Fruit fly (Drosophila melanogaster): ENCODE measurements around the gene nebu.
A peak's percentile ranks its signal among the peaks of the same experiment; 100 is the strongest.

DNA sequence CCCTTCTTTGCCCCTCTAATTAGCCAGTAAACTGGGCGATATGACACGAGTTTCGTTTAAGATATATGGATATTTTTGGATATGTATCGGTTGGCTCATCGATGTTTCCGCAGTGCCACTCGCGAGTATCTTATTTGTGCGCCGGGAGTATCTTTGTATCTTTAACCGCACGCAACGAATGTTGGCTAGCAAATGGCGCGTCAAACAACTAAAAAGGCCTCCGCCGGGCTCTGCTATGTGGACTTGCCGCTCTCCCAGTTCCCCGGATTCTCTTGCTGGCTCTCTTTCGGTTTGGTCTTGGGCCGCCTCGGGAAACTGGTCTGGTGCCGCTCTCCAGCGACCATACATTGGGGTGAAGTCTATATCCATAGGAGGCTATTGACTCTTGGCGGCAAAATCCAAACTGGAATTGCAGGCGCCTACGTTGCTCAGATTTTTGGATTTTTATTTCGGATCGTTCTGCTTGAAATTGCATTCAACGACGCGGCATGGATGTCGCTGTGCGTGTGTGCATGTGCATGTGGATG, 10.5 kb downstream of the nebu start:
- TF ChIP-seq CG4496 (GFP tag; IDR thresholded peaks at IDR 0.05) = peak; percentile 55; the same call in 2 of the 3 replicates
- TF ChIP-seq Ets98B (GFP tag; IDR thresholded peaks at IDR 0.05) = peak; percentile 61; the same call in 1 of the 2 replicates
- no peak for TF ChIP-seq rn (GFP tag; IDR thresholded peaks at IDR 0.05)
- no peak for TF ChIP-seq D1 (tag; optimal IDR thresholded peaks at IDR 0.05)
- TF ChIP-seq EcR (GFP tag; optimal IDR thresholded peaks at IDR 0.05) = peak; percentile 99
- TF ChIP-seq CG10348 (GFP tag; IDR thresholded peaks at IDR 0.05) = no peak
- no peak for TF ChIP-seq CG8159 (tag; optimal IDR thresholded peaks at IDR 0.05)
- no peak for TF ChIP-seq Pif1B (GFP tag; optimal IDR thresholded peaks at IDR 0.05)
- no peak for TF ChIP-seq CG14655 (GFP tag; optimal IDR thresholded peaks at IDR 0.05)
- no peak; the same call in 2 of the 3 replicates for TF ChIP-seq fd96Ca (GFP tag; IDR thresholded peaks at IDR 0.05)
